Fruit fly (Drosophila melanogaster) whole organism: Measurements from ENCODE around the gene Aos1.

Experiments
- CG8478 ChIP-seq: fragments of >200 bp; optimal IDR thresholded peaks from 2 replicates; lab custom pipeline; 2018; ENCODE audit warnings: inconsistent platforms
- Dll ChIP-seq: fragments of >200 bp; optimal IDR thresholded peaks from 2 replicates; lab custom pipeline; 2017
- psq ChIP-seq: fragments of >200 bp; optimal IDR thresholded peaks from 2 replicates; lab custom pipeline; 2017

dm6 chr3R:12451888-12452514 lies 18.4 kb upstream of the Aos1 start, which contains the start of gene CG5509:
- TF ChIP-seq psq (lab: Kevin White, UChicago) (no peak), Dll (lab: Kevin White, UChicago) (no peak), CG8478 (no peak)
